Worm (Caenorhabditis elegans): Measurements from ENCODE around the gene R01H2.7.

Gene R01H2.7

DNA sequence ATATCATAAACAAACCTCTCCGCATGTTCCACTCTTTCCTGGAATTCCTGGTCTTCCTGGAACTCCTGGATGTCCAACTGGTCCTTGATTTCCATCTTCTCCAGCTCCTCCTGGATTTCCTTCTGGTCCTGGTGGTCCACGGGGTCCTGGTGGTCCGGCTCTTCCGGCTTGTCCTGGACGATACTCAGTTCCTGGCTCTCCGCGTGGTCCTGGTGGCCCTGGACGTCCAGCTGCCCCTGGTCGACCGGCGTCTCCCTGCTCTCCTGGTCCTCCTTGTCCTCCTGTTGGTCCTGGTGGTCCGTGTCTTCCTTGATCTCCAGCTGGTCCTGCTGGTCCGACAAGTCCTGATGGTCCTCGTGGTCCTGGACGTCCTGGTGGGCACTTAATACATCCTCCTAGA lies 25.8 kb downstream of the R01H2.7 start (continued):
- TF ChIP-seq ceh-88 (GFP tag; IDR thresholded peaks at IDR 0.05) (no peak), hlh-4 (tag; optimal IDR thresholded peaks at IDR 0.05) (no peak), elt-2 (tag; optimal IDR thresholded peaks at IDR 0.05) (no peak)

DNA sequence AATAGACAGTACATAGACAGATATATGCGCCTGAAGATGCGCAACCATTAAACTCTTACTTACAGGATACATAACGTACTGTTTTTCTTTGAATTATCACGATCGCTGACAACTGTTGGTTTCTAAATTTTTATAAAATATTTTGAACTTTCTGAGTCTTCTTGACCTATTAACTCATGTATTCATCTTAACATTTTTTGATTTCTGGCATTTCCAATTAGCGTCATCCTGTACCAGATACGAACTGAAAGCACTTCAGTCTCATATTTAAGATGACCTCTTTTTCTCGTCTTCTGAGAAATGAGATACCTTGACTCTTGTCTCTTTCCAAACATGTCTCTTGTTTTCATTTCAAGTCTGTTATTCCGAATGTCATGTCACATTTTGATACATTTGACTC lies 31.8 kb downstream of the R01H2.7 start:
- TF ChIP-seq elt-3 (tag; optimal IDR thresholded peaks at IDR 0.05) (no peak), unc-130 (tag; optimal IDR thresholded peaks at IDR 0.05) (no peak), dpl-1 (GFP tag; optimal IDR thresholded peaks at IDR 0.05) (no peak)

DNA sequence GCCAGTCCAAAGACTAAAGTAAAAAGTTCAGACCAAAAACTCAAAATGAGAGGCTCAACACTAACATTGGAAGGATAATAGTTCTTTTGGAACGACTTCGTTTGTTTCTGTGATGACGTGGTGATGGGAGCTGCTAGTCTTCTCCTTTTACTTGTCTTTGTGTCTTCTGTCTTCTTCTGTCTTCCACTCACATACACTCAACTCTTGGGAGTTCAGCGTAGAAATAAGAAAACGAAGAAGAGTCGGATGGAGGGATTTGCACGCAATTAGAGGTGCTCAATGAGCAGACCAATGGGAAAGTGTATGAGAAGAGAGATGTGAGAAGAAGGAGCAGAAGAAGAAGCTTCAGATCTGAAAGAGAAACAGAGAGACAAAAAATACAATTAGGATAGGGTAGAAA lies 33.5 kb downstream of the R01H2.7 start:
- TF ChIP-seq lin-14 (GFP tag; optimal IDR thresholded peaks at IDR 0.05) (peak; percentile 52), efl-1 (optimal IDR thresholded peaks at IDR 0.05) (no peak), efl-1 (GFP tag; optimal IDR thresholded peaks at IDR 0.05 in 1 of 2) (peak in 1 of 2 experiments; percentile 57), ceh-90 (tag; optimal IDR thresholded peaks at IDR 0.05) (no peak)

DNA sequence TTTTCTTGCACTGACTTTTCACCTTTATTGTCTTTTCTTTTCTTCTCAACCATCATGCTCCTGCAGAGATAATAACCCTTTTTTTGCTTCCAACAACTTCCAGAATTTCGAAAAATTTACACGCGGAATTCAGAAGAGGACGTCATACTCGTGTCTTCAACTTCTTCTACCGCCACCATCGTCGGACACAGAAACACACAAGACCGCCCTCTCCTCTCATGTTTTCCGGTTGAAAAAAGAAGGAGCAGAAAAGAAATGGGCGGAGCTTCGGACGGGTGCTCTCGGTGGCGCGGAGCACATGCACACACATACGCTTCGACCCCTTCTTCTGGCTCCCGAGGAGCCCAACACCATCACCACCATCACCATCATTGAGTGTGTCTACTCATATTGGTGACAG lies 36.7 kb downstream of the R01H2.7 start, which contains the start of gene lgc-38:
lgc-38 (plus strand) TSS at position 301 of the 400 bp plus-strand sequence.
- no peak for TF ChIP-seq mdl-1 (tag; optimal IDR thresholded peaks at IDR 0.05)
- TF ChIP-seq F16B12.6 (tag; optimal IDR thresholded peaks at IDR 0.05) = no peak
- no peak for TF ChIP-seq zip-4 (GFP tag; optimal IDR thresholded peaks at IDR 0.05)
- TF ChIP-seq lin-14 (GFP tag; optimal IDR thresholded peaks at IDR 0.05) = peak; percentile 7
- no peak for TF ChIP-seq efl-3 (GFP tag; optimal IDR thresholded peaks at IDR 0.05)

DNA sequence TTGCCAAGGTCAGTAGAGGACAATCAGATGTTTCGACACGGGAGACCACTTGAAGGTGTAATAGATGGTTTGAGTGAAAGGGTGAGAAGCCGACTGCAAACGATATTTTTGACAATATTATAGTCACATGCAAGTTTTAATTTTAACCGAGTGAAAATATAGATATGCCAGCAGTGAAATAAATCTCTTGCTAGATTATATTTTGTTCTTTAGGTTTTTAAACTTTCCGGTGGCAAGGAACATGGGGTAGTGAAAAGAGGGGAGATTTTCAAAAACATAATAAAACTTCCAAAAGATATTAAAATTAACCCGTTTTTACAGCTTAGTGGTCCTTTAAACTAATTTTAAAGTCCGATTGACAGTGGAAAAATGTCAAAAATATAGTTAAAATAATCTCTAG lies 40.2 kb downstream of the R01H2.7 start, which contains the start of gene C06E8.5:
C06E8.5 (minus strand) TSS at position 101 of the 400 bp plus-strand sequence.
- TF ChIP-seq snu-23 (GFP tag; optimal IDR thresholded peaks at IDR 0.05) (no peak), ceh-63 (GFP tag; optimal IDR thresholded peaks at IDR 0.05) (no peak), egl-13 (tag; optimal IDR thresholded peaks at IDR 0.05) (no peak), F16B12.6 (tag; optimal IDR thresholded peaks at IDR 0.05) (no peak), elt-2 (tag; optimal IDR thresholded peaks at IDR 0.05) (no peak), nhr-85 (tag) (no peak), zag-1 (tag; optimal IDR thresholded peaks at IDR 0.05) (no peak), unc-30 (tag; optimal IDR thresholded peaks at IDR 0.05) (no peak), nhr-19 (GFP tag; conservative IDR thresholded peaks at IDR 0.05) (no peak), lsy-2 (tag; optimal IDR thresholded peaks at IDR 0.05) (no peak), nhr-47 (tag; optimal IDR thresholded peaks at IDR 0.05) (no peak), efl-1 (optimal IDR thresholded peaks at IDR 0.05) (no peak), efl-1 (GFP tag; optimal IDR thresholded peaks at IDR 0.05 in 1 of 2) (no peak), rnt-1 (tag; optimal IDR thresholded peaks at IDR 0.05) (no peak), grh-1 (GFP tag; IDR thresholded peaks at IDR 0.05) (no peak), fkh-4 (tag; optimal IDR thresholded peaks at IDR 0.05; ENCODE audit: borderline replicate concordance) (no peak), mef-2 (tag; optimal IDR thresholded peaks at IDR 0.05) (no peak), dsc-1 (tag; optimal IDR thresholded peaks at IDR 0.05) (no peak), aha-1 (tag; optimal IDR thresholded peaks at IDR 0.05) (no peak)

DNA sequence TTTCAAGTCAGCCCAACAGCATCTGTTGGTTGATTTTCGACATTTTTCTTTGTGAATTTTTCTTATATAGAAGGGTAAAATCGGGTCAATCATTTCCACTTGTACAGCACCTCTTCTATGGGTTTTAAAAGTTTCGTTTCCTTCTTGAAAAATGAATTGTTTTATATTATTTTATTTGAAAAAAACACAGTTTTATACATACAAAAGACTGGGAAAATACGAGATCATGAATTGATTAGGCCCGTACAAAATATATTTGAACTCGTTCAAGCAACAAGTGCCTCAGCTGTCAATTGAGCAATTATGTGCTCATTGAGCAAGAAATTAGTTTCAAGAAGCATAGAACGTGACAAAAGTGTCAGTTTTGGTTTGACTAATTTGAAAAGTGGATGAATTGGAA lies 43.4 kb downstream of the R01H2.7 start:
- TF ChIP-seq dsc-1 (tag; optimal IDR thresholded peaks at IDR 0.05) = no peak
- TF ChIP-seq tbx-2 (tag; optimal IDR thresholded peaks at IDR 0.05) = no peak
- no peak for TF ChIP-seq sup-37 (GFP tag; optimal IDR thresholded peaks at IDR 0.05)
- no peak for TF ChIP-seq egl-27 (tag; optimal IDR thresholded peaks at IDR 0.05)
- no peak for TF ChIP-seq pqm-1 (tag; optimal IDR thresholded peaks at IDR 0.05)
- no peak for TF ChIP-seq snpc-4 (tag; optimal IDR thresholded peaks at IDR 0.05)
- TF ChIP-seq nhr-47 (tag; optimal IDR thresholded peaks at IDR 0.05) = no peak
- TF ChIP-seq zag-1 (tag; optimal IDR thresholded peaks at IDR 0.05) = no peak
- no peak for TF ChIP-seq mab-9 (GFP tag; IDR thresholded peaks at IDR 0.05)
- no peak for TF ChIP-seq nhr-85 (tag)
- no peak for TF ChIP-seq F16B12.6 (tag; optimal IDR thresholded peaks at IDR 0.05)
- no peak for TF ChIP-seq skn-1 (tag; optimal IDR thresholded peaks at IDR 0.05)
- no peak for TF ChIP-seq nhr-77 (tag; optimal IDR thresholded peaks at IDR 0.05)
- no peak for TF ChIP-seq nhr-11 (tag; optimal IDR thresholded peaks at IDR 0.05)
- TF ChIP-seq elt-3 (tag; optimal IDR thresholded peaks at IDR 0.05) = no peak
- TF ChIP-seq hlh-4 (tag; optimal IDR thresholded peaks at IDR 0.05) = no peak

All from whole organism, L1 larva.